Fruit fly (Drosophila melanogaster): ENCODE data around the gene Sos.
A peak's percentile ranks its signal among the peaks of the same experiment; 100 is the strongest.

The Sos gene

dm6 chr2L:13811323-13811722 lies 2.3 kb upstream of the Sos start, which contains the start of the genes Adat1 and CG16865 (continued):
- TF ChIP-seq sc (optimal IDR thresholded peaks at IDR 0.05) (no peak), sc (GFP tag; optimal IDR thresholded peaks at IDR 0.05) (no peak), pita (GFP tag; optimal IDR thresholded peaks at IDR 0.05) (no peak), gcm2 (GFP tag; optimal IDR thresholded peaks at IDR 0.05) (no peak), CG6765 (GFP tag; optimal IDR thresholded peaks at IDR 0.05) (no peak), CG11085 (GFP tag; IDR thresholded peaks at IDR 0.05) (no peak), pum (GFP tag; optimal IDR thresholded peaks at IDR 0.05) (no peak), D19B (GFP tag; optimal IDR thresholded peaks at IDR 0.05) (no peak), fru (optimal IDR thresholded peaks at IDR 0.05) (no peak), her (GFP tag; optimal IDR thresholded peaks at IDR 0.05) (no peak), kah (GFP tag; optimal IDR thresholded peaks at IDR 0.05) (no peak), Eip74EF (GFP tag; optimal IDR thresholded peaks at IDR 0.05) (no peak), CG6683 (GFP tag; optimal IDR thresholded peaks at IDR 0.05) (no peak), Atf-2 (GFP tag; optimal IDR thresholded peaks at IDR 0.05) (no peak), ind (GFP tag; optimal IDR thresholded peaks at IDR 0.05) (no peak), al (GFP tag; IDR thresholded peaks at IDR 0.05) (no peak), Kr (GFP tag; optimal IDR thresholded peaks at IDR 0.05) (no peak), mirr (GFP tag; optimal IDR thresholded peaks at IDR 0.05) (no peak), Hr39 (optimal IDR thresholded peaks at IDR 0.05) (no peak), Taf1 (GFP tag; IDR thresholded peaks at IDR 0.05) (no peak), CG6654 (GFP tag; optimal IDR thresholded peaks at IDR 0.05) (no peak), CG10462 (GFP tag; optimal IDR thresholded peaks at IDR 0.05) (no peak), btn (GFP tag; optimal IDR thresholded peaks at IDR 0.05) (no peak), ssp (GFP tag; IDR thresholded peaks at IDR 0.05) (no peak), CG17829 (tag; optimal IDR thresholded peaks at IDR 0.05) (peak; percentile 5), Hr3 (GFP tag; optimal IDR thresholded peaks at IDR 0.05) (no peak), Sry-β (GFP tag; optimal IDR thresholded peaks at IDR 0.05) (no peak), psq (GFP tag; optimal IDR thresholded peaks at IDR 0.05) (no peak), dmrt99B (tag; optimal IDR thresholded peaks at IDR 0.05) (no peak), CG13775 (GFP tag; optimal IDR thresholded peaks at IDR 0.05) (no peak), CG1832 (GFP tag; optimal IDR thresholded peaks at IDR 0.05) (no peak), ftz-f1 (GFP tag; optimal IDR thresholded peaks at IDR 0.05) (no peak), Ptx1 (GFP tag; IDR thresholded peaks at IDR 0.05) (no peak), gem (tag; optimal IDR thresholded peaks at IDR 0.05) (no peak), sqz (GFP tag; optimal IDR thresholded peaks at IDR 0.05) (no peak), CG11456 (GFP tag; IDR thresholded peaks at IDR 0.05) (no peak), CG31224 (GFP tag; IDR thresholded peaks at IDR 0.05) (no peak), Hr78 (GFP tag; optimal IDR thresholded peaks at IDR 0.05) (no peak), Bdp1 (GFP tag; optimal IDR thresholded peaks at IDR 0.05) (no peak), NfI (GFP tag; optimal IDR thresholded peaks at IDR 0.05) (no peak), pb (GFP tag; optimal IDR thresholded peaks at IDR 0.05) (no peak), CG6854 (GFP tag; optimal IDR thresholded peaks at IDR 0.05) (no peak), az2 (GFP tag; optimal IDR thresholded peaks at IDR 0.05) (no peak), CG10979 (tag; optimal IDR thresholded peaks at IDR 0.05) (no peak), lola (GFP tag; optimal IDR thresholded peaks at IDR 0.05) (no peak), CG30403 (GFP tag; optimal IDR thresholded peaks at IDR 0.05) (no peak), CG32532 (GFP tag; IDR thresholded peaks at IDR 0.05) (no peak), cwo (GFP tag; optimal IDR thresholded peaks at IDR 0.05) (no peak), oc (tag; optimal IDR thresholded peaks at IDR 0.05) (no peak), zen (tag; optimal IDR thresholded peaks at IDR 0.05) (no peak), scrt (GFP tag; optimal IDR thresholded peaks at IDR 0.05) (no peak), CG17186 (GFP tag; optimal IDR thresholded peaks at IDR 0.05) (peak; percentile 26), pho (GFP tag; optimal IDR thresholded peaks at IDR 0.05) (no peak)
